Worm (Caenorhabditis elegans): Measurements from ENCODE around the gene sre-11.

DNA sequence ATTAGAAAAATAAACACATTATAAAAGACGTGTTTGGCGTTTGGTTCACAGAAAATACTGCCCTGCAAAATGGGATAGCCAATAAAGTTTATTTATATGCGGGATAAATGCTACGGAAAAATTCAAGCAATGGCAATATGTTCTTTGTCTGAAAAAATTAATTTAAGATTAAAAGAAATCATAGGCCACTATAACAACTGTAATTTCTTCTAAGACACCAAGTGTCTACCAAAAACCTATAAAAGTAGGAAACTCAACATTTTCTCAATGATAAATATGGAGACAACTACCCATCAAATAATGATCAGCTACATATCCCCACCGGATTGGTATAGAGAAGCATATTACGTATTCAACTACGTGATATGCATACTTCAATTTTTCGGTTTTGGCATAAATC lies 21.6 kb upstream of the sre-11 start, which contains the start of gene srw-3:
- TF ChIP-seq nhr-28 (tag; optimal IDR thresholded peaks at IDR 0.05), result no peak
- no peak for TF ChIP-seq ztf-11 (tag; optimal IDR thresholded peaks at IDR 0.05)
- TF ChIP-seq nhr-237 (tag; optimal IDR thresholded peaks at IDR 0.05), result no peak
- no peak for TF ChIP-seq pha-4 (tag; optimal IDR thresholded peaks at IDR 0.05)
- no peak for TF ChIP-seq unc-39 (tag; optimal IDR thresholded peaks at IDR 0.05)
- TF ChIP-seq drap-1 (GFP tag; optimal IDR thresholded peaks at IDR 0.05), result no peak
- TF ChIP-seq nhr-12 (tag; optimal IDR thresholded peaks at IDR 0.05), result no peak
- TF ChIP-seq ces-1 (GFP tag; optimal IDR thresholded peaks at IDR 0.05), result no peak

All from whole organism, mixed stage, embryonic.